Worm (Caenorhabditis elegans) whole organism, early embryonic: ENCODE data around the gene slfl-5.

Experiments used
- F13C5.2 ChIP-seq: sonication (generic microtip); optimal IDR thresholded peaks from 2 replicates; lab custom pipeline; 2017; ENCODE audit warnings: mild to moderate bottlenecking, missing genetic modification characterization, inconsistent platforms, missing compliant biosample characterization
- aly-1 ChIP-seq: sonication (generic microtip); optimal IDR thresholded peaks from 2 replicates; lab custom pipeline; 2016; ENCODE audit warnings: missing genetic modification characterization, missing compliant biosample characterization
- ama-1 ChIP-seq: fragments of 150-350 bp; optimal IDR thresholded peaks from 2 replicates; lab custom pipeline; 2014
- ceh-13 ChIP-seq: fragments of 200-800 bp; sonication (Bioruptor generic); optimal IDR thresholded peaks from 2 replicates; lab custom pipeline; 2018; ENCODE audit warnings: mild to moderate bottlenecking, missing genetic modification characterization, missing compliant biosample characterization
- ets-7 ChIP-seq: sonication (generic microtip); optimal IDR thresholded peaks from 2 replicates; lab custom pipeline; 2016; ENCODE audit warnings: missing genotype, missing genetic modification characterization, missing compliant biosample characterization
- flt-1 ChIP-seq: fragments of 200-800 bp; sonication (Bioruptor generic); IDR thresholded peaks from 2 replicates; pipeline ENCODE4 v1.3.6; 2022; ENCODE audit warnings: missing genetic modification characterization, missing compliant biosample characterization
- hmbx-1 ChIP-seq: sonication (generic microtip); optimal IDR thresholded peaks from 2 replicates; lab custom pipeline; 2016; ENCODE audit warnings: mild to moderate bottlenecking, missing genetic modification characterization, missing compliant biosample characterization
- hmg-4 ChIP-seq: fragments of 200-800 bp; sonication (Bioruptor generic); optimal IDR thresholded peaks from 2 replicates; lab custom pipeline; 2018; ENCODE audit warnings: mild to moderate bottlenecking, missing genetic modification characterization, missing compliant biosample characterization
- hnd-1 ChIP-seq: sonication (generic microtip); optimal IDR thresholded peaks from 2 replicates; lab custom pipeline; 2016; ENCODE audit warnings: missing genetic modification characterization, missing compliant biosample characterization
- pes-1 ChIP-seq: fragments of 200-800 bp; sonication (Bioruptor generic); IDR thresholded peaks from 2 replicates; pipeline ENCODE4 v1.3.6; 2022; ENCODE audit warnings: missing genetic modification reagents, missing genetic modification characterization, missing compliant biosample characterization
- tbx-11 ChIP-seq: fragments of 200-800 bp; sonication (Bioruptor generic); IDR thresholded peaks from 2 replicates; pipeline ENCODE4 v1.3.6; 2022; ENCODE audit warnings: missing genetic modification characterization, missing compliant biosample characterization
- tbx-37 ChIP-seq: fragments of 200-800 bp; sonication (Bioruptor generic); conservative IDR thresholded peaks from 2 replicates; pipeline ENCODE4 v1.3.6; 2022; ENCODE audit warnings: missing genetic modification reagents, missing genetic modification characterization, missing compliant biosample characterization

ce11 chrV:12241126-12241525, 3.7 kb downstream of the slfl-5 start, which contains the start of gene ttr-22:
- TF ChIP-seq hmg-4 (no peak), tbx-37 (no peak), ama-1 (lab: Kevin White, UChicago) (no peak), F13C5.2 (tag; lab: Kevin White, UChicago) (no peak), tbx-11 (GFP tag; lab: Robert Waterston, UW) (no peak), hnd-1 (tag; lab: Kevin White, UChicago) (no peak), ets-7 (tag; lab: Kevin White, UChicago) (no peak), hmbx-1 (tag; lab: Kevin White, UChicago) (no peak), aly-1 (tag; lab: Kevin White, UChicago) (no peak), flt-1 (GFP tag; lab: Robert Waterston, UW) (no peak), ceh-13 (GFP tag; lab: Kevin White, UChicago) (no peak), pes-1 (no peak)
